Worm (Caenorhabditis elegans) whole organism, L4 larva: Measurements from ENCODE around the gene sas-4.

ENCODE experiments used
- D1046.2 ChIP-seq: fragments of 200-800 bp; sonication (Bioruptor generic); IDR thresholded peaks from 2 replicates; pipeline ENCODE4 v1.3.6; 2022; ENCODE audit warnings: missing genetic modification characterization, missing compliant biosample characterization
- F26F4.8 ChIP-seq: fragments of 200-800 bp; sonication (Bioruptor generic); conservative IDR thresholded peaks from 2 replicates; pipeline ENCODE4 v1.3.6; 2022; ENCODE audit warnings: missing genetic modification characterization, missing compliant biosample characterization
- F37D6.2 ChIP-seq: sonication (generic microtip); optimal IDR thresholded peaks from 2 replicates; lab custom pipeline; 2016; ENCODE audit warnings: mild to moderate bottlenecking, missing genetic modification characterization, missing compliant biosample characterization
- F44E2.7 ChIP-seq: fragments of 200-800 bp; sonication (Bioruptor generic); IDR thresholded peaks from 2 replicates; pipeline ENCODE4 v2.1.2; 2022; ENCODE audit warnings: missing genetic modification characterization, missing compliant biosample characterization
- R02D3.7 ChIP-seq: fragments of 150-350 bp; sonication (generic microtip); optimal IDR thresholded peaks from 3 replicates; lab custom pipeline; 2014; ENCODE audit warnings: missing biosample characterization, missing genetic modification characterization
- Y75B8A.6 ChIP-seq: fragments of 200-800 bp; sonication (Bioruptor generic); IDR thresholded peaks from 2 replicates; pipeline ENCODE4 v1.3.6; 2022; ENCODE audit warnings: missing genetic modification reagents, missing genetic modification characterization, missing compliant biosample characterization
- ZK546.5 ChIP-seq, 2 experiments: sonication (generic microtip); optimal IDR thresholded peaks; 2 replicates each; lab custom pipeline; 2017; ENCODE audit warnings: missing biosample characterization in 2 of 2, missing genetic modification characterization in 2 of 2
- aha-1 ChIP-seq: fragments of 150-350 bp; peaks from one replicate; lab custom pipeline; 2014; ENCODE audit warnings: missing biosample characterization, missing genetic modification characterization
- aly-2 ChIP-seq: sonication (generic microtip); optimal IDR thresholded peaks from 2 replicates; lab custom pipeline; 2018; ENCODE audit warnings: missing biosample characterization, missing genetic modification characterization
- ama-1 ChIP-seq: fragments of 150-350 bp; optimal IDR thresholded peaks from 2 replicates; lab custom pipeline; 2014; ENCODE audit warnings: inconsistent platforms, mixed read lengths
- attf-4 ChIP-seq: sonication (generic microtip); optimal IDR thresholded peaks from 3 replicates; lab custom pipeline; 2017; ENCODE audit warnings: missing biosample characterization, missing genetic modification characterization
- ceh-20 ChIP-seq: fragments of 200-800 bp; sonication (Bioruptor generic); IDR thresholded peaks from 2 replicates; pipeline ENCODE4 v1.3.6; 2022; ENCODE audit warnings: missing genetic modification reagents, missing genetic modification characterization, missing compliant biosample characterization
- ceh-62 ChIP-seq: sonication (generic microtip); optimal IDR thresholded peaks from 2 replicates; lab custom pipeline; 2017; ENCODE audit warnings: missing biosample characterization, missing genetic modification characterization
- ceh-82 ChIP-seq: sonication (generic microtip); optimal IDR thresholded peaks from 2 replicates; lab custom pipeline; 2017; ENCODE audit warnings: missing biosample characterization, missing genetic modification characterization
- ces-1 ChIP-seq: fragments of 150-350 bp; sonication (generic microtip); optimal IDR thresholded peaks from 4 replicates; lab custom pipeline; 2014; ENCODE audit warnings: missing biosample characterization, missing genetic modification reagents, missing genetic modification characterization
- ctbp-1 ChIP-seq: fragments of 200-800 bp; sonication (Bioruptor generic); IDR thresholded peaks from 2 replicates; pipeline ENCODE4 v1.3.6; 2022; ENCODE audit warnings: missing genetic modification reagents, missing genetic modification characterization, missing compliant biosample characterization
- daf-8 ChIP-seq: fragments of 200-800 bp; sonication (Bioruptor generic); IDR thresholded peaks from 2 replicates; pipeline ENCODE4 v1.3.6; 2022; ENCODE audit warnings: missing genetic modification characterization, missing compliant biosample characterization
- egl-43 ChIP-seq: fragments of 200-800 bp; sonication (Bioruptor generic); IDR thresholded peaks from 2 replicates; pipeline ENCODE4 v1.3.6; 2022; ENCODE audit warnings: missing genetic modification reagents, missing genetic modification characterization, missing compliant biosample characterization
- fkh-10 ChIP-seq: fragments of 150-350 bp; optimal IDR thresholded peaks from 2 replicates; lab custom pipeline; 2014; ENCODE audit warnings: missing biosample characterization, missing genetic modification reagents, missing genetic modification characterization
- gei-8 ChIP-seq: fragments of 200-800 bp; sonication (Bioruptor generic); optimal IDR thresholded peaks from 2 replicates; lab custom pipeline; 2018; ENCODE audit warnings: mild to moderate bottlenecking, missing genetic modification characterization, missing compliant biosample characterization
- jun-1 ChIP-seq: fragments of 150-350 bp; optimal IDR thresholded peaks from 2 replicates; lab custom pipeline; 2014; ENCODE audit warnings: missing biosample characterization, missing genetic modification reagents, missing genetic modification characterization
- lin-29 ChIP-seq: fragments of 200-800 bp; sonication (Bioruptor generic); IDR thresholded peaks from 2 replicates; pipeline ENCODE4 v1.3.6; 2022; ENCODE audit warnings: missing genetic modification reagents, missing genetic modification characterization, missing compliant biosample characterization
- lin-38 ChIP-seq: fragments of 200-800 bp; sonication (Bioruptor generic); IDR thresholded peaks from 2 replicates; pipeline ENCODE4 v1.3.6; 2022; ENCODE audit warnings: missing genetic modification reagents, missing genetic modification characterization, missing compliant biosample characterization
- lin-39 ChIP-seq: fragments of 150-350 bp; optimal IDR thresholded peaks from 2 replicates; lab custom pipeline; 2014; ENCODE audit warnings: missing biosample characterization, missing genetic modification reagents, missing genetic modification characterization
- lsy-2 ChIP-seq, 2 experiments: fragments of 150-350 bp in 1 of 2; sonication (generic microtip) in 1 of 2; optimal IDR thresholded peaks; 2 replicates each; lab custom pipeline; 2014 to 2017; ENCODE audit warnings: missing biosample characterization in 2 of 2, missing genetic modification characterization in 2 of 2
- madf-5 ChIP-seq, 2 experiments: fragments of 200-800 bp; sonication (Bioruptor generic); IDR thresholded peaks; 2 replicates each; pipeline ENCODE4 v1.3.6; 2022; ENCODE audit warnings: missing compliant biosample characterization in 2 of 2, missing genetic modification characterization in 2 of 2
- mep-1 ChIP-seq: fragments of 150-350 bp; sonication (generic microtip); optimal IDR thresholded peaks from 3 replicates; lab custom pipeline; 2014; ENCODE audit warnings: missing biosample characterization, missing genetic modification characterization
- mes-2 ChIP-seq: sonication (generic microtip); optimal IDR thresholded peaks from 2 replicates; lab custom pipeline; 2016; ENCODE audit warnings: missing genotype, mild to moderate bottlenecking, missing genetic modification characterization, missing compliant biosample characterization; ENCODE audit not compliant: poor library complexity, severe bottlenecking
- mxl-3 ChIP-seq: fragments of 200-800 bp; sonication (Bioruptor generic); optimal IDR thresholded peaks from 2 replicates; lab custom pipeline; 2018; ENCODE audit warnings: mild to moderate bottlenecking, missing genetic modification characterization, missing compliant biosample characterization
- nhr-111 ChIP-seq: fragments of 200-800 bp; sonication (Bioruptor generic); optimal IDR thresholded peaks from 2 replicates; lab custom pipeline; 2018; ENCODE audit warnings: mild to moderate bottlenecking, missing genetic modification characterization, missing compliant biosample characterization
- nhr-28 ChIP-seq: fragments of 150-350 bp; optimal IDR thresholded peaks from 2 replicates; lab custom pipeline; 2014; ENCODE audit warnings: missing biosample characterization, missing genetic modification characterization
- nhr-48 ChIP-seq: sonication (generic microtip); optimal IDR thresholded peaks from 2 replicates; lab custom pipeline; 2016; ENCODE audit warnings: mild to moderate bottlenecking, missing genetic modification characterization, missing compliant biosample characterization
- nhr-76 ChIP-seq: fragments of 150-350 bp; optimal IDR thresholded peaks from 2 replicates; lab custom pipeline; 2014; ENCODE audit warnings: missing biosample characterization, missing genetic modification characterization
- pqm-1 ChIP-seq: sonication (generic microtip); optimal IDR thresholded peaks from 2 replicates; lab custom pipeline; 2017; ENCODE audit warnings: missing biosample characterization, missing genetic modification characterization
- rbr-2 ChIP-seq: sonication (generic microtip); optimal IDR thresholded peaks from 2 replicates; lab custom pipeline; 2016; ENCODE audit warnings: missing genotype, missing genetic modification characterization, missing compliant biosample characterization
- set-16 ChIP-seq: fragments of 200-800 bp; sonication (Bioruptor generic); IDR thresholded peaks from 2 replicates; pipeline ENCODE4 v1.3.6; 2022; ENCODE audit warnings: missing genetic modification reagents, missing genetic modification characterization, missing compliant biosample characterization
- skn-1 ChIP-seq: fragments of 150-350 bp; optimal IDR thresholded peaks from 2 replicates; lab custom pipeline; 2014; ENCODE audit warnings: missing biosample characterization, missing genetic modification characterization
- snpc-4 ChIP-seq: fragments of 150-350 bp; optimal IDR thresholded peaks from 2 replicates; lab custom pipeline; 2014; ENCODE audit warnings: missing biosample characterization, missing genetic modification characterization
- spr-1 ChIP-seq: sonication (generic microtip); optimal IDR thresholded peaks from 2 replicates; lab custom pipeline; 2016; ENCODE audit warnings: mild to moderate bottlenecking, missing genetic modification characterization, missing compliant biosample characterization
- unc-130 ChIP-seq: sonication (generic microtip); optimal IDR thresholded peaks from 2 replicates; lab custom pipeline; 2016; ENCODE audit warnings: missing genetic modification reagents, missing genetic modification characterization, missing compliant biosample characterization
- unc-39 ChIP-seq: sonication (generic microtip); optimal IDR thresholded peaks from 2 replicates; lab custom pipeline; 2017; ENCODE audit warnings: missing biosample characterization, missing genetic modification characterization
- unc-62 ChIP-seq, 3 experiments: fragments of 150-350 bp in 1 of 3; sonication (generic microtip); optimal IDR thresholded peaks in 2 of 3; peaks in 1 of 3; 1 replicate in 1 of 3; 2 replicates in 2 of 3; lab custom pipeline; 2014 to 2017; ENCODE audit warnings: missing biosample characterization in 3 of 3, missing genetic modification characterization in 3 of 3, missing genetic modification reagents in 3 of 3, missing genotype in 1 of 3
- vab-7 ChIP-seq: fragments of 200-800 bp; sonication (Bioruptor generic); IDR thresholded peaks from 2 replicates; pipeline ENCODE4 v1.3.6; 2022; ENCODE audit warnings: missing genetic modification reagents, missing genetic modification characterization, missing compliant biosample characterization
- ztf-11 ChIP-seq: fragments of 150-350 bp; optimal IDR thresholded peaks from 2 replicates; lab custom pipeline; 2014; ENCODE audit warnings: missing biosample characterization, missing genetic modification characterization

Gene sas-4

DNA sequence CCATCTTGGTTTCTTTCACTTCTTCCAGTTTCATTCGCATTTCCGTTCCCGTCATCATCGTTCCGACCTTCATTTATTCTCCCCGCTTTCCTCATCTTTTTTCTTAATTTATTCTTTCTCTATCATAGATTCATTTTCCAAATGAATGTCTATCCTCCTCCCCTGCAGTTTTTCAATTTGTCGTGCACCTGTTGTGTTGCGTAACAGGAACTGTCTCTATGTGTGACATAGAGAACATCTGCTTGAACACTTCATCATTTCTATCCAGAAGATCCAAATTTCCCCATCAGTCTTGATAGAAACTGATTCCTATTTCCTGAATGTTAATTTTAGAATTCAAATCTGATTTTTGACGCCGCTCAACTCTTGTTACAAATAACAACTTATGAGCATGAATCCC lies 34.9 kb downstream of the sas-4 start:
- TF ChIP-seq gei-8 (no peak), lin-29 (no peak), attf-4 (tag; lab: Kevin White, UChicago) (no peak), ces-1 (GFP tag; lab: Kevin White, UChicago) (no peak), ama-1 (lab: Kevin White, UChicago) (no peak), ZK546.5 (tag; optimal IDR thresholded peaks at IDR 0.05; lab: Kevin White, UChicago) (no peak), mep-1 (tag; lab: Kevin White, UChicago) (no peak), Y75B8A.6 (GFP tag; lab: Robert Waterston, UW) (no peak), ztf-11 (tag; lab: Kevin White, UChicago) (no peak), ceh-62 (no peak)

DNA sequence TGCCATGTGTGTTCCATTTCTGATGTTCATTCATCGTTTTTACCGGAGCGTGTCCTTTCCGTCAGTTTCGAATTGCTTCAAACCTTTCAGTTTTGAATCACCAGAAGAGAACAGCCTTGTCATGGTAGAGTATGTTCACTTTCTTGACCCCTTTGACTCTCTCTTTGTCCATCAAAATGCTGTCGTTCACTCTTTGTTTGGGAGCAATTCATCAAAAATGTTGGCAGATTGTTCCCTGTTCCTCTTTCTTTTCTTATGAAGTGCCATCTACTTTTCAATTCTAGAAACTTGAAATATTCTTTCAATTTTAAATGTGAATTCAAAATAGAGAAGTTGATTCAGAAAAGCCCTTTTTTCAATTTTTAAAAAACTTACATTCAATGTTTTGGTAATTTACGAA lies 37.1 kb downstream of the sas-4 start:
- TF ChIP-seq set-16 (GFP tag; lab: Robert Waterston, UW), result no peak
- peak in 1 of 2 experiments; percentile 92 for TF ChIP-seq unc-62 (GFP tag; optimal IDR thresholded peaks at IDR 0.05 in 1 of 2; lab: Kevin White, UChicago)
- no peak for TF ChIP-seq unc-62 (tag; optimal IDR thresholded peaks at IDR 0.05; lab: Kevin White, UChicago)
- TF ChIP-seq, all 104 proteins: peak for 1

DNA sequence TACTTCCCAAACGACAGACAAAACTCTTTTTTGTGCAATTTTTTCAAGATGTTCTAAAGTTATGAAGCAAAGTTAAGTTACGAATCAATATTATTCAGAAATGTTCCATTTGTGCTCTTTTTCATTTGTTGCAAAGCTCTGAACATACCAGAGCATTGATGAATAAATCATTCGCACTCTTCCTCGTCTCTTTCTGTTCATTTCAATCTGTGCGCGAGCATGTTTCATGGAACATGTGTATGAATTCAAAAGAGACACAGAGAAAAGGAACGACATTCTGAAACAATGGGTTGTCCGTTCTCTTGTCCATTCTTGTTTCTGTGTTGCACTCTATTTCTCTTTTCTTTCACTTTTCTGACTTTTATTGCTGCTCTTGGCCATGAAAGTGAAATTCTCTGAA lies 38.0 kb downstream of the sas-4 start:
- TF ChIP-seq unc-62 (GFP tag; optimal IDR thresholded peaks at IDR 0.05 in 1 of 2; lab: Kevin White, UChicago), result peak in 1 of 2 experiments; percentile 94
- no peak for TF ChIP-seq unc-62 (tag; optimal IDR thresholded peaks at IDR 0.05; lab: Kevin White, UChicago)
- TF ChIP-seq aha-1, result peak; percentile 99
- no peak for TF ChIP-seq snpc-4 (tag; lab: Kevin White, UChicago)

DNA sequence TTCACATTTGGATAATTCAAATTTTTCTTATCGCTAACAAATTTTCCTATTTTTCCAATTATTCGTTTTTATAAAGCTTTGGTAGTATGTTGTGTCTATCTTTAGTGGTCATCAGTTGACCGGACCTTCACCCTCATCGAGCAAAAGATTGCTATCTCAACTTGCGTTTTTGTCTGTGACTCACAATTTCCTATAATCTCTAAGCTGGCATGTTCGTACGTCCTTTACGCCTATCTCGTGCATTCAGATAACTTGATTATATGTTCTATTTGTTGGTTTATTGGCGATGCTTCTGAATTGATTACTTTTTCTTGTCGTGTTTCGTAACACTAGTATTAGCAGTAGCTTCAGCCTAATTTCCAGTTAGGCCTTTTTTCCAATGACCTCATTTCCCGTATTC lies 38.8 kb downstream of the sas-4 start:
- TF ChIP-seq unc-130 (no peak), F44E2.7 (no peak), unc-39 (tag; lab: Kevin White, UChicago) (no peak), lin-38 (no peak), lsy-2 (tag; optimal IDR thresholded peaks at IDR 0.05; lab: Kevin White, UChicago) (no peak), fkh-10 (GFP tag; lab: Kevin White, UChicago) (no peak), F26F4.8 (GFP tag; lab: Robert Waterston, UW) (no peak), aly-2 (tag; lab: Kevin White, UChicago) (no peak), ceh-20 (GFP tag; lab: Robert Waterston, UW) (no peak), nhr-28 (tag; lab: Kevin White, UChicago) (no peak), ceh-62 (no peak)

DNA sequence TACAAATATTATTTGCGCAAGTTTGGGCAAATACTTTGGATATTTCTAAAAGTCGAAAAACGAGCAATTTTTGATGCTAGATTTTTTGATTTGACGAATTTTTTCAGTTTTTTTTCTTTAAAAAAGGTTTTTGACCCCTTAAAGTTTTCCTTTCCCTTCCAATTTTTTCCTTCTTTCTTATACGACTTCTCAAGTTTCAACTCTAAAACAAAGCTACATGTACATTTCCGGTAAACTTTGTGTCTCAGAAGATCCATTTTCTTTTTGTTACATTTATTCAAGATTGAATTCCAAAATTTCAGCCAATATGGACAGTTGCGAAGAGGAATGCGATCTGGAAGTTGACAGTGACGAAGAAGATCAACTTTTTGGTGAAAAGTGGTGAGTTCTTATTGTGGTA lies 39.6 kb downstream of the sas-4 start, which contains the start of gene mig-10:
mig-10 (plus strand) TSS at position 301 of the 400 bp plus-strand sequence.
- TF ChIP-seq ceh-62, result no peak
- TF ChIP-seq madf-5 (GFP tag; IDR thresholded peaks at IDR 0.05; lab: Robert Waterston, UW), result no peak
- TF ChIP-seq F37D6.2 (tag; lab: Kevin White, UChicago), result no peak
- no peak for TF ChIP-seq nhr-111 (GFP tag; lab: Kevin White, UChicago)
- no peak for TF ChIP-seq ces-1 (GFP tag; lab: Kevin White, UChicago)
- no peak for TF ChIP-seq ctbp-1 (GFP tag; lab: Robert Waterston, UW)
- no peak for TF ChIP-seq R02D3.7 (tag; lab: Kevin White, UChicago)
- no peak for TF ChIP-seq pqm-1 (tag; lab: Kevin White, UChicago)
- no peak for TF ChIP-seq jun-1
- no peak for TF ChIP-seq ceh-82
- no peak for TF ChIP-seq D1046.2 (GFP tag; lab: Robert Waterston, UW)

DNA sequence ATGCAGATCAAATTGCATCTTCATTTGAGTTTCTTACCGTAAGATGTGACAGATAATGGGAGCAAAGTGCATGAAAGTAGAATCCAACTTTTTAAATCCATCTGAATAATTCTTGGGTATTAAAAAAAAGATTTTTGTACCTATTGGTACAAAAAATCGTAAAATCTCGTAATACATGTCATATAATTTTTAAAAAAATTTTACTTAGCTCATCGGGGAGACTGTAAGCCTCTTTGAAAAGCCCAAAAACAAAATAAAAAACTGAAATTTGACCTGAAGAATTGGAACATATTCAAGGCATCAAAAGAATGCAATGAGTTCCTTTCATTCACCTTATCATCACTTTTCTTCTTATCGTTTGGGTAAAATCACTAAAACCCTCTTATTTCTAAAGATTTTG lies 42.5 kb downstream of the sas-4 start, which contains the start of gene clec-160:
clec-160 (minus strand) TSS at position 101 of the 400 bp plus-strand sequence.
- TF ChIP-seq nhr-76 (no peak), skn-1 (tag; lab: Kevin White, UChicago) (no peak), lin-39 (tag; lab: Kevin White, UChicago) (no peak), daf-8 (GFP tag; lab: Robert Waterston, UW) (no peak), spr-1 (no peak), mxl-3 (GFP tag; lab: Kevin White, UChicago) (no peak), rbr-2 (tag; lab: Kevin White, UChicago) (no peak), ama-1 (lab: Kevin White, UChicago) (no peak), nhr-48 (tag; lab: Kevin White, UChicago) (no peak), unc-39 (tag; lab: Kevin White, UChicago) (no peak), lsy-2 (tag; optimal IDR thresholded peaks at IDR 0.05; lab: Kevin White, UChicago) (no peak), vab-7 (GFP tag; lab: Robert Waterston, UW) (no peak), mes-2 (tag; lab: Kevin White, UChicago) (no peak), egl-43 (GFP tag; lab: Robert Waterston, UW) (no peak), ctbp-1 (GFP tag; lab: Robert Waterston, UW) (no peak), D1046.2 (GFP tag; lab: Robert Waterston, UW) (no peak)
